Fruit fly (Drosophila melanogaster) whole organism, wandering third instar larva: ENCODE results near the gene Vha36-3.

Experiments
- CG32264 ChIP-seq: fragments of 200-800 bp; sonication (Bioruptor generic); optimal IDR thresholded peaks from 2 replicates; lab custom pipeline; 2016; ENCODE audit warnings: missing biosample characterization, missing genetic modification characterization
- CG9705 ChIP-seq: fragments of 200-800 bp; sonication (Bioruptor generic); optimal IDR thresholded peaks from 2 replicates; lab custom pipeline; 2018; ENCODE audit warnings: missing biosample characterization, mild to moderate bottlenecking, missing genetic modification characterization
- Dfd ChIP-seq: fragments of >200 bp; optimal IDR thresholded peaks from 2 replicates; lab custom pipeline; 2017; ENCODE audit warnings: missing biosample characterization, missing genetic modification characterization
- Dif ChIP-seq: fragments of 200-275, 200-300 bp; sonication (Bioruptor generic); optimal IDR thresholded peaks from 2 replicates; lab custom pipeline; 2018; ENCODE audit warnings: missing biosample characterization, missing genetic modification characterization; ENCODE audit not compliant: partially characterized antibody
- HLH106 ChIP-seq: fragments of 200-800 bp; optimal IDR thresholded peaks from 3 replicates; lab custom pipeline; 2019; ENCODE audit warnings: missing biosample characterization, mild to moderate bottlenecking, missing genetic modification characterization, moderate library complexity
- Hnf4 ChIP-seq: fragments of 200-800 bp; sonication (Bioruptor generic); optimal IDR thresholded peaks from 2 replicates; lab custom pipeline; 2016; ENCODE audit warnings: missing biosample characterization, mild to moderate bottlenecking, missing genetic modification characterization
- Hr78 ChIP-seq: fragments of >200 bp; optimal IDR thresholded peaks from 2 replicates; lab custom pipeline; 2017; ENCODE audit warnings: missing biosample characterization, missing genetic modification characterization
- Hr83 ChIP-seq: fragments of 200-300 bp; sonication (Bioruptor generic); optimal IDR thresholded peaks from 2 replicates; lab custom pipeline; 2016; ENCODE audit warnings: missing biosample characterization, mild to moderate bottlenecking, missing genetic modification characterization, moderate library complexity; ENCODE audit not compliant: poor library complexity, severe bottlenecking
- Jra ChIP-seq: sonication (Bioruptor generic); optimal IDR thresholded peaks from 2 replicates; lab custom pipeline; 2016; ENCODE audit warnings: missing biosample characterization, missing genetic modification characterization
- Mio ChIP-seq: sonication (Bioruptor generic); optimal IDR thresholded peaks from 2 replicates; lab custom pipeline; 2016; ENCODE audit warnings: missing biosample characterization, missing genetic modification characterization
- Myc ChIP-seq: fragments of >200 bp; optimal IDR thresholded peaks from 2 replicates; lab custom pipeline; 2017
- N ChIP-seq: fragments of >200 bp; optimal IDR thresholded peaks from 2 replicates; lab custom pipeline; 2018; ENCODE audit warnings: missing biosample characterization, missing external identifiers, missing genetic modification characterization
- OdsH ChIP-seq: fragments of 200-800 bp; sonication (Bioruptor generic); optimal IDR thresholded peaks from 2 replicates; lab custom pipeline; 2016; ENCODE audit warnings: missing biosample characterization, mild to moderate bottlenecking, missing genetic modification characterization
- Rel ChIP-seq, 2 experiments: fragments of 200-800 bp; sonication (Bioruptor generic) in 1 of 2; optimal IDR thresholded peaks; 2 replicates in 1 of 2; 3 replicates in 1 of 2; lab custom pipeline; 2016 to 2019; ENCODE audit warnings: mild to moderate bottlenecking in 2 of 2, missing biosample characterization in 2 of 2, missing genetic modification characterization in 2 of 2, moderate library complexity in 1 of 2
- Sp1 ChIP-seq: fragments of 200-800 bp; sonication (Bioruptor generic); optimal IDR thresholded peaks from 3 replicates; lab custom pipeline; 2019; ENCODE audit warnings: missing biosample characterization, mild to moderate bottlenecking, missing genetic modification characterization, moderate library complexity
- br ChIP-seq: fragments of 200-800 bp; sonication (Bioruptor generic); optimal IDR thresholded peaks from 2 replicates; lab custom pipeline; 2016; ENCODE audit warnings: missing biosample characterization, missing genetic modification characterization
- brk ChIP-seq: fragments of 200-800 bp; sonication (Bioruptor generic); optimal IDR thresholded peaks from 2 replicates; lab custom pipeline; 2016; ENCODE audit warnings: missing biosample characterization, mild to moderate bottlenecking, missing genetic modification characterization
- dl ChIP-seq, 2 experiments: fragments of 175-275, 200-275 bp in 1 of 2; fragments of 200-275 bp in 1 of 2; sonication (Bioruptor generic); optimal IDR thresholded peaks; lab custom pipeline; 2018; ENCODE audit warnings: mild to moderate bottlenecking in 2 of 2, missing biosample characterization in 2 of 2, missing genetic modification characterization in 2 of 2, moderate library complexity in 2 of 2; ENCODE audit not compliant: partially characterized antibody in 2 of 2, insufficient read depth in 1 of 2
- dmrt93B ChIP-seq: fragments of 200-800 bp; sonication (Bioruptor generic); optimal IDR thresholded peaks from 2 replicates; lab custom pipeline; 2018; ENCODE audit warnings: missing biosample characterization, mild to moderate bottlenecking, missing genetic modification characterization
- dsf ChIP-seq: sonication (Bioruptor generic); optimal IDR thresholded peaks from 2 replicates; lab custom pipeline; 2016; ENCODE audit warnings: missing biosample characterization, missing genetic modification characterization, borderline replicate concordance
- ey ChIP-seq: fragments of 200-800 bp; sonication (Bioruptor generic); optimal IDR thresholded peaks from 2 replicates; lab custom pipeline; 2016; ENCODE audit warnings: missing biosample characterization, missing genetic modification characterization
- foxo ChIP-seq, 2 experiments: fragments of 200-800 bp; sonication (Bioruptor generic); optimal IDR thresholded peaks; 2 replicates in 1 of 2; 3 replicates in 1 of 2; lab custom pipeline; 2016 to 2017; ENCODE audit warnings: missing biosample characterization in 2 of 2, missing genetic modification characterization in 2 of 2
- fru ChIP-seq: fragments of 200-800 bp; sonication (Bioruptor generic); optimal IDR thresholded peaks from 3 replicates; lab custom pipeline; 2016; ENCODE audit warnings: missing biosample characterization, mild to moderate bottlenecking, missing genetic modification characterization
- h ChIP-seq: fragments of 200-800 bp; sonication (Bioruptor generic); optimal IDR thresholded peaks from 3 replicates; lab custom pipeline; 2016; ENCODE audit warnings: missing biosample characterization, mild to moderate bottlenecking, missing genetic modification characterization
- jim ChIP-seq: fragments of 175-275, 200-325 bp; sonication (Bioruptor generic); optimal IDR thresholded peaks from 2 replicates; lab custom pipeline; 2016; ENCODE audit warnings: missing biosample characterization, mild to moderate bottlenecking, missing genetic modification characterization
- lola ChIP-seq: fragments of >200 bp; optimal IDR thresholded peaks from 2 replicates; lab custom pipeline; 2017; ENCODE audit warnings: missing biosample characterization, missing genetic modification characterization
- psq ChIP-seq: fragments of 200-800 bp; sonication (Bioruptor generic); optimal IDR thresholded peaks from 3 replicates; lab custom pipeline; 2017; ENCODE audit warnings: missing biosample characterization, mild to moderate bottlenecking, missing genetic modification characterization, moderate library complexity
- rgr ChIP-seq: fragments of 200-800 bp; sonication (Bioruptor generic); optimal IDR thresholded peaks from 3 replicates; lab custom pipeline; 2016; ENCODE audit warnings: missing biosample characterization, mild to moderate bottlenecking, missing genetic modification characterization
- sage ChIP-seq: fragments of 200-800 bp; sonication (Bioruptor generic); optimal IDR thresholded peaks from 2 replicates; lab custom pipeline; 2016; ENCODE audit warnings: missing biosample characterization, mild to moderate bottlenecking, missing genetic modification characterization
- sv ChIP-seq: fragments of 200-800 bp; sonication (Bioruptor generic); optimal IDR thresholded peaks from 3 replicates; lab custom pipeline; 2016; ENCODE audit warnings: missing biosample characterization, missing genetic modification characterization
- tai ChIP-seq: sonication (Bioruptor generic); optimal IDR thresholded peaks from 2 replicates; lab custom pipeline; 2016; ENCODE audit warnings: missing biosample characterization, missing genetic modification characterization
- usp ChIP-seq: fragments of >200 bp; optimal IDR thresholded peaks from 2 replicates; lab custom pipeline; 2017; ENCODE audit warnings: missing biosample characterization, missing genetic modification characterization

The Vha36-3 gene

dm6 chrX:2580319-2581008 is at the start of gene Vha36-3, which contains the start of gene AANATL7:
Gene Vha36-3 (minus strand): TSS chrX:2580560.
Gene AANATL7 (plus strand): TSS chrX:2580958.
- TF ChIP-seq dmrt93B (GFP tag; lab: Kevin White, UChicago) (no peak), Hr78 (GFP tag; lab: Kevin White, UChicago) (no peak), fru (GFP tag; lab: Kevin White, UChicago) (no peak), Myc (no peak), Rel (GFP tag; optimal IDR thresholded peaks at IDR 0.05; lab: Kevin White, UChicago) (no peak), Rel (tag; optimal IDR thresholded peaks at IDR 0.05; lab: Kevin White, UChicago) (no peak), Hnf4 (GFP tag; lab: Kevin White, UChicago) (no peak), Jra (GFP tag; lab: Kevin White, UChicago) (no peak), CG32264 (GFP tag; lab: Kevin White, UChicago) (no peak), tai (GFP tag; lab: Kevin White, UChicago) (no peak), rgr (no peak), sage (GFP tag; lab: Kevin White, UChicago) (no peak), lola (GFP tag; lab: Kevin White, UChicago) (no peak), Mio (no peak), Sp1 (no peak), CG9705 (no peak), br (no peak), Dif (GFP tag; lab: Kevin White, UChicago) (no peak), HLH106 (tag; lab: Kevin White, UChicago) (no peak), h (no peak)

- TF ChIP-seq Hr78 (GFP tag; lab: Kevin White, UChicago) (no peak), N (no peak), Jra (GFP tag; lab: Kevin White, UChicago) (no peak), h (no peak), brk (GFP tag; lab: Kevin White, UChicago) (no peak)
Observed at dm6 chrX:2625009-2625408, 44.6 kb upstream of the Vha36-3 start.

- no peak for TF ChIP-seq usp
- no peak for TF ChIP-seq N
- TF ChIP-seq dl (GFP tag; optimal IDR thresholded peaks at IDR 0.05; lab: Kevin White, UChicago; ENCODE audit: insufficient read depth in 1 of 2, partially characterized antibody in 2 of 2): no peak
- TF ChIP-seq CG32264 (GFP tag; lab: Kevin White, UChicago): no peak
- no peak for TF ChIP-seq fru (GFP tag; lab: Kevin White, UChicago)
- TF ChIP-seq lola (GFP tag; lab: Kevin White, UChicago): no peak
- no peak for TF ChIP-seq dsf (GFP tag; lab: Kevin White, UChicago)
- TF ChIP-seq CG9705: no peak
- no peak for TF ChIP-seq foxo (GFP tag; optimal IDR thresholded peaks at IDR 0.05; lab: Kevin White, UChicago)
- no peak for TF ChIP-seq br
- TF ChIP-seq h: no peak
Observed at dm6 chrX:2624525-2625006, 44.2 kb upstream of the Vha36-3 start, which contains the start of the genes brv3 and Pi4KIIIalpha. Gene brv3 (minus strand): TSS chrX:2624575. Gene Pi4KIIIalpha (plus strand): TSS chrX:2624804.

dm6 chrX:2619651-2620050 is 39.3 kb upstream of the Vha36-3 start, which contains the start of the genes Tsp3A and Seipin:
Gene Tsp3A (minus strand): TSS chrX:2619738.
Gene Seipin (plus strand): TSS chrX:2619799.
- TF ChIP-seq Hr83 (peak; percentile 52), Sp1 (peak; percentile 81), CG32264 (GFP tag; lab: Kevin White, UChicago) (peak; percentile 62), ey (peak; percentile 86), h (peak; percentile 90), Dfd (no peak), CG9705 (peak; percentile 45), Rel (GFP tag; optimal IDR thresholded peaks at IDR 0.05; lab: Kevin White, UChicago) (peak; percentile 54), Rel (tag; optimal IDR thresholded peaks at IDR 0.05; lab: Kevin White, UChicago) (peak; percentile 96), sv (GFP tag; lab: Kevin White, UChicago) (peak; percentile 62), fru (GFP tag; lab: Kevin White, UChicago) (peak; percentile 89), jim (GFP tag; lab: Kevin White, UChicago) (no peak), brk (GFP tag; lab: Kevin White, UChicago) (no peak), rgr (peak; percentile 90), br (peak; percentile 85), foxo (GFP tag; optimal IDR thresholded peaks at IDR 0.05; lab: Kevin White, UChicago) (peak; percentile 65 to 90), HLH106 (tag; lab: Kevin White, UChicago) (peak; percentile 82), psq (GFP tag; lab: Kevin White, UChicago) (peak; percentile 77), dl (GFP tag; optimal IDR thresholded peaks at IDR 0.05; lab: Kevin White, UChicago; ENCODE audit: insufficient read depth in 1 of 2, partially characterized antibody in 2 of 2) (no peak), lola (GFP tag; lab: Kevin White, UChicago) (no peak), OdsH (GFP tag; lab: Kevin White, UChicago) (peak; percentile 84), Mio (peak; percentile 70)
